Worm (Caenorhabditis elegans): Measurements from ENCODE around the gene F59B8.1.
A peak's percentile ranks its signal among the peaks of the same experiment; 100 is the strongest.

F59B8.1 gene

DNA sequence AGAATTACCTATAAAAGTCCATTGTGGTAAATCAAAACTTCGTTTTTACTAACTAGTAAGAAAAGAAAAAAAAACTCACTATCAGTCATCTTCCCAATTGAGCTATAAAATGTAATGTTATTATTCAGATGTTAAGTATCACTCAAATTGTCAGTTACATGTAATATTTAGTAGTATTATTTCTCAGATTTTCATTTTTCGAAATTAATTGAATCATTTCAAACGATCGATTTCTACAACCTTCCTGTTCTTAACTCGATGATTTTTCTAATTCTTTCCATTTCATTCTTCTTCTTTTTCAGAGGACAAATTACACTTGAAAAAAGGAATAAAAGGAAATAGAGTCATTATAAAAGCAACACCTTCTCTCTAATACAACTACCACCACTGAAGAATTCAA, at the start of gene F59B8.1:
Gene F59B8.1, plus strand, starts transcription at position 301 of the 400 bp plus-strand sequence.
- TF ChIP-seq ceh-48 (tag; optimal IDR thresholded peaks at IDR 0.05) (no peak), hlh-30 (tag; optimal IDR thresholded peaks at IDR 0.05; ENCODE audit: insufficient read depth) (no peak), pat-9 (tag; optimal IDR thresholded peaks at IDR 0.05) (no peak), pha-2 (tag; optimal IDR thresholded peaks at IDR 0.05) (no peak), nfya-1 (tag; optimal IDR thresholded peaks at IDR 0.05) (no peak), odd-2 (tag; optimal IDR thresholded peaks at IDR 0.05) (no peak), sox-2 (GFP tag; IDR thresholded peaks at IDR 0.05) (no peak), pax-1 (tag; optimal IDR thresholded peaks at IDR 0.05) (no peak), hlh-6 (tag; optimal IDR thresholded peaks at IDR 0.05) (no peak), zip-5 (tag; optimal IDR thresholded peaks at IDR 0.05) (no peak), ztf-16 (tag; optimal IDR thresholded peaks at IDR 0.05) (no peak), unc-3 (GFP tag; conservative IDR thresholded peaks at IDR 0.05) (no peak), unc-3 (tag; optimal IDR thresholded peaks at IDR 0.05) (no peak), nhr-11 (tag; optimal IDR thresholded peaks at IDR 0.05) (no peak), K02D7.2 (tag; optimal IDR thresholded peaks at IDR 0.05) (no peak), dmd-4 (tag; optimal IDR thresholded peaks at IDR 0.05; ENCODE audit: borderline replicate concordance) (no peak)

DNA sequence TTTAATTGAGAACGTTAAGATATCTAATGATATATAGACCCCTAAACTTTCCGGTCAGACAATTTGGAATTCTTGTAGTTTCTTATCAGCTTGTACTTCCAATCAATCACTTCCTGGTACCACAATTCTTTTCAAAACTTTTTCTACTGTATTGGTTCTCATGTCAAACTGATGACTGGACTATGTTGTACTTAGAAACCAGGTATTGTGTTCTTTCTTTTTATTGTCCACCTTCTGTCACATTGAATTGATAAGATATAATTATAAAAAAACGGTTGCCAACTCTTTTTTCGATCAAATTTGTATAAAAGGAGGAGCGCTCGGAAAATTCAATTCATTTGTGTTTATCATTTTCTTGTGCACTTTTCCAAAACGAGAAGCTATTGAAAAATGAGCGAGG, 49.8 kb upstream of the F59B8.1 start, which contains the start of gene C10C5.4:
Gene C10C5.4, plus strand, starts transcription at position 281 of the 400 bp plus-strand sequence.
- TF ChIP-seq hlh-13 (GFP tag; optimal IDR thresholded peaks at IDR 0.05) = no peak
- no peak for TF ChIP-seq ahr-1 (tag; optimal IDR thresholded peaks at IDR 0.05)
- TF ChIP-seq ttx-3 (tag; optimal IDR thresholded peaks at IDR 0.05) = no peak
- TF ChIP-seq C38D4.7 (GFP tag; optimal IDR thresholded peaks at IDR 0.05) = no peak
- no peak for TF ChIP-seq zip-5 (tag; optimal IDR thresholded peaks at IDR 0.05)
- TF ChIP-seq C08G9.2 (tag; optimal IDR thresholded peaks at IDR 0.05) = no peak
- TF ChIP-seq ceh-22 (tag; optimal IDR thresholded peaks at IDR 0.05) = no peak

DNA sequence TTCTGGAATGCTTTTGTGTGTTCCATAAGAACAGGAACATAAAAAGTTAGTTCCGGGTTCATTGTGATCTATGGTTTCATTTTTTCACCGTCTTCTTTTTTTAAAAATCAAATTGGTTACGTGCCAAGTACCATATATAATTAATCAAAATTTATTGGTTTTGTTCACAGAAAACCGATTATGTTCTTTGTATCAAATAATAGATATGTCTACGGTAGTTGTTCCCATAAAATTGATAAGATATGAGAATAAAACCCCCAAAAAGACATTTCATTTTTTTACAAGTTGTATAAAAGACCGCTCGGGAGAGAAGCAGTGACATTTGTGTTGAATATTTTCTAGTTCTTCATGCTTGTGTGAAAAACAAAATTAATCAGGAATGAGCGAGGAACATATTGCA, 46.9 kb upstream of the F59B8.1 start, which contains the start of gene C10C5.5:
Gene C10C5.5, plus strand, starts transcription at position 301 of the 400 bp plus-strand sequence.
- TF ChIP-seq hlh-30 (tag; optimal IDR thresholded peaks at IDR 0.05; ENCODE audit: insufficient read depth) (no peak), elt-2 (tag; optimal IDR thresholded peaks at IDR 0.05) (peak; percentile 23)

DNA sequence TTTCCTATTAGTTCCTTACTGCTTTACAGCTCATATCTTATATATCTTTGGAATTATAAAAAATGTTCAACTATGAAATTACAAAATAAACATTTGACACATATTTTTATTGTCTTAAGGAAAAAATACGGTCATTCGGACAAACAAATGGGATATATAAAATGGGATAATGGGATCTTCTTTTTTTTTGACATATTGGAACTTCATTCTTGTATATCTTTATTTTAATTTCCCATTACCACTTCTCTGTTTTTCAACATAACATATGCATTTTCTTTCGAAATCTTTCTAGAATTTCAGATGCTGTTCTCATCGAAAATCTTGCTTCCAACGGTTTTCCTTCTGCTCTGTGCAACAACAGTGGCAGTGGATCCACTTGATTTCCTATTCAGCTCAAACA, 43.2 kb upstream of the F59B8.1 start, which contains the start of gene C10C5.7:
Gene C10C5.7, plus strand, starts transcription at position 301 of the 400 bp plus-strand sequence.
- no peak for TF ChIP-seq ceh-22 (tag; optimal IDR thresholded peaks at IDR 0.05)
- no peak for TF ChIP-seq K09A11.1 (tag; optimal IDR thresholded peaks at IDR 0.05; ENCODE audit: insufficient read depth)
- no peak for TF ChIP-seq ref-2 (tag; optimal IDR thresholded peaks at IDR 0.05)
- TF ChIP-seq eyg-1 (tag; optimal IDR thresholded peaks at IDR 0.05) = no peak
- no peak for TF ChIP-seq madf-2 (tag; optimal IDR thresholded peaks at IDR 0.05)
- no peak for TF ChIP-seq gmeb-2 (tag; optimal IDR thresholded peaks at IDR 0.05)
- TF ChIP-seq zip-5 (tag; optimal IDR thresholded peaks at IDR 0.05) = no peak
- TF ChIP-seq unc-55 (GFP tag; optimal IDR thresholded peaks at IDR 0.05) = no peak
- no peak for TF ChIP-seq fkh-6 (tag; optimal IDR thresholded peaks at IDR 0.05)
- no peak for TF ChIP-seq Y22D7AL.16 (tag; optimal IDR thresholded peaks at IDR 0.05)
- TF ChIP-seq lin-11 (tag; optimal IDR thresholded peaks at IDR 0.05) = no peak
- no peak for TF ChIP-seq lim-6 (tag; optimal IDR thresholded peaks at IDR 0.05)

DNA sequence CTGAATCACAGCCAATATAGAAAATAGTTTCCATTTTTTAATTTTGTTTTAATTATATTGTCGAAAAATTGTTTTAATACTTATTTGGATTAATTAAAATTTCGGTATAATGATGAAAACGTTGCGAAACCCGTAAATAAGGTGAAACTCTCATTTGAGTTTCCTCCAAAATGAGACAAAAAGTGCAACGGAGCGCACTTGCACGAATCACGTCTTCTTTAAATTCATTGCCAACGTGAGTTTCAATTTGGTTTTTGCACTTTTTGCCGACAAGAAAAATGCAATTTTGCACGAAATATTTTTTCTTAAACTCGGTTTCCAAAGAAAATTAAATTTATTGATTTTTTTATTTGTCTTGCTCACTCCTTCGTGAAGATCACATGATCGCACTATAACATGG, 42.0 kb upstream of the F59B8.1 start, which contains the start of gene daf-15:
Gene daf-15, plus strand, starts transcription at position 171 of the 400 bp plus-strand sequence.
- TF ChIP-seq ceh-14 (tag; optimal IDR thresholded peaks at IDR 0.05) (no peak), pax-1 (tag; optimal IDR thresholded peaks at IDR 0.05) (no peak), pag-3 (tag; optimal IDR thresholded peaks at IDR 0.05; ENCODE audit: borderline replicate concordance) (no peak), pha-2 (tag; optimal IDR thresholded peaks at IDR 0.05) (no peak), che-1 (tag; optimal IDR thresholded peaks at IDR 0.05) (no peak), lim-6 (tag; optimal IDR thresholded peaks at IDR 0.05) (no peak), K09A11.1 (tag; optimal IDR thresholded peaks at IDR 0.05; ENCODE audit: insufficient read depth) (no peak), fkh-10 (GFP tag; optimal IDR thresholded peaks at IDR 0.05) (no peak), ceh-9 (tag; optimal IDR thresholded peaks at IDR 0.05) (no peak), zip-5 (tag; optimal IDR thresholded peaks at IDR 0.05) (no peak), sdc-2 (tag; optimal IDR thresholded peaks at IDR 0.05) (no peak), unc-42 (tag; optimal IDR thresholded peaks at IDR 0.05) (peak; percentile 51), hlh-30 (tag; optimal IDR thresholded peaks at IDR 0.05; ENCODE audit: insufficient read depth) (peak; percentile 62), pros-1 (tag; optimal IDR thresholded peaks at IDR 0.05) (no peak), mec-3 (tag; optimal IDR thresholded peaks at IDR 0.05; ENCODE audit: borderline replicate concordance) (no peak), ceh-45 (GFP tag; IDR thresholded peaks at IDR 0.05) (no peak), nfya-1 (tag; optimal IDR thresholded peaks at IDR 0.05) (peak; percentile 13), sox-2 (GFP tag; IDR thresholded peaks at IDR 0.05) (no peak), ets-4 (tag; optimal IDR thresholded peaks at IDR 0.05) (no peak)

Data from whole organism, late embryonic.